Fruit fly (Drosophila melanogaster): Measurements from ENCODE around the gene CG3568.

The CG3568 gene

DNA sequence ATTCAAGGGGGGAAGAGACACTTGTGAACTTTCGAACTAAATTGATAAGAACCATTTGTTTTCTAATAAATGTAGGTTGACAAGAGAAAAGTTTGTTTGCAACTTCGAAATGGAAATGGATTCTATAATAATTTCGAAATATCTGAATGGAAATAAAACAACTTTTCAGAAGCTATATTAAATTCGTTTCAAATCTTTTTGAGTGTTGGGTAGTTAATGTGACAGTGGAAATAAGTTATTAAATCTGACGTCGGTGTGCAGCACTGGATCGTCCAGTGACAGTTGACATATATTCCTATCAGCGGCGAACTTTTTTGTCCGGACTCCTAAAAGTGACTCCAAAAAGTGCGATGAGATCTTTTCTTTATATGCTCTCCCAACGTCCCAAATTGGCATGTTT, at the start of gene CG3568:
Gene CG3568 (plus strand): TSS at position 278 of the 400 bp plus-strand sequence.
- TF ChIP-seq CG10267 (tag; optimal IDR thresholded peaks at IDR 0.05), result peak; percentile 57
- TF ChIP-seq tgo (GFP tag; IDR thresholded peaks at IDR 0.05), result no peak
- TF ChIP-seq CG5953 (GFP tag; IDR thresholded peaks at IDR 0.05), result no peak
- no peak for TF ChIP-seq CG6689 (GFP tag; IDR thresholded peaks at IDR 0.05)
- TF ChIP-seq hth (optimal IDR thresholded peaks at IDR 0.05), result no peak
- peak; percentile 34 for TF ChIP-seq Med (GFP tag)
- TF ChIP-seq stwl (tag; optimal IDR thresholded peaks at IDR 0.05), result peak; percentile 65
- TF ChIP-seq ssp (GFP tag; IDR thresholded peaks at IDR 0.05), result peak; percentile 50; the same call in 1 of the 2 replicates
- TF ChIP-seq sens (GFP tag), result peak; percentile 70
- TF ChIP-seq bsh (GFP tag; optimal IDR thresholded peaks at IDR 0.05), result no peak

DNA sequence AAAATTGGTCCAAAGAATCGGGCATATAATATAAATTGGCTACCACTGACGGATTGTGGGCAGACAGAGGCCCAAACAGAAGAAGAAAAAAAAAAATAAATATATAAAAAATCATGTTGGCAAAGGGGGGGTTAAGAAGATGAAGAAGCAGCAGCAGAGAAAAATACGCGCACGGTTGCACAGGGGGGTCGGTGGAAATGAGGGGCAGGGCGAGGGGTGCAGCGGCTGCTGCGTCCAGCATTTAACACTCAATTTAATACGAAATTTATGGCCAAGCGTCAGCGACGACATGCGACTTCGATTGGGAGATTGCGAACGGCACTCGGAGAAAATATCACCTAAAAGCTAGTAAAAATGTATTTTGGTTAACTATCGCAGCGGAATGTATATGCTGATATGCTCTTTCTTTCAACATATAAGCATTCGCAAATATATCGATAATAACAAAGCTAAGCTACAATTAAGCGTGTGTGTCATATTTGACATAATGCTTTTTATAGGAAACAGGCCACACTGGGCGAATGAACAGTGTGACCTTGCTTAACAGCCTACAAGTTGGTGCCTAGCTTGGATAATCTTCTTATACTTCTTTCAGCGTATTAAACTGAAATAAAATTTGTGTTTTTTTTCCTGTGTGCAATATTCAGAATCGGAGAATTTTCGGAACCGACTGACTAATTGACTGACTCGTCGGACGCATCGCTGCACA, 49.1 kb upstream of the CG3568 start:
- 0 out of 2 replicates have a peak, but pooled peaks have one; percentile 11 for TF ChIP-seq sna (GFP tag; IDR thresholded peaks at IDR 0.05; ENCODE audit: partially characterized antibody)
- TF ChIP-seq Sox102F (GFP tag; optimal IDR thresholded peaks at IDR 0.05), result no peak
- TF ChIP-seq mirr (GFP tag; optimal IDR thresholded peaks at IDR 0.05), result no peak
- TF ChIP-seq Med (GFP tag), result no peak
- 0 out of 3 replicates have a peak, but pooled peaks have one; percentile 22 for TF ChIP-seq CG17361 (GFP tag; IDR thresholded peaks at IDR 0.05)
- TF ChIP-seq CG31441 (GFP tag; IDR thresholded peaks at IDR 0.05), result no peak
- no peak for TF ChIP-seq CG17612 (GFP tag; IDR thresholded peaks at IDR 0.05)
- no peak for TF ChIP-seq dimm (GFP tag; IDR thresholded peaks at IDR 0.05)
- peak; percentile 97 for TF ChIP-seq stwl (tag; optimal IDR thresholded peaks at IDR 0.05)
- no peak for TF ChIP-seq seq (GFP tag; IDR thresholded peaks at IDR 0.05)
- TF ChIP-seq twi (tag; optimal IDR thresholded peaks at IDR 0.05), result no peak
- TF ChIP-seq Oaz (GFP tag; IDR thresholded peaks at IDR 0.05), result no peak
- TF ChIP-seq her (GFP tag; optimal IDR thresholded peaks at IDR 0.05), result no peak
- no peak for TF ChIP-seq mam (GFP tag; optimal IDR thresholded peaks at IDR 0.05)
- TF ChIP-seq CG13123 (GFP tag; optimal IDR thresholded peaks at IDR 0.05), result no peak
- peak; percentile 14 for TF ChIP-seq gem (tag; optimal IDR thresholded peaks at IDR 0.05)
- no peak for TF ChIP-seq NfI (GFP tag; optimal IDR thresholded peaks at IDR 0.05)
- TF ChIP-seq eyg (GFP tag; optimal IDR thresholded peaks at IDR 0.05), result no peak
- TF ChIP-seq PHDP (tag; optimal IDR thresholded peaks at IDR 0.05), result no peak
- TF ChIP-seq ind (GFP tag; optimal IDR thresholded peaks at IDR 0.05), result no peak
- no peak for TF ChIP-seq CG18764 (GFP tag; optimal IDR thresholded peaks at IDR 0.05)
- TF ChIP-seq crol (GFP tag; IDR thresholded peaks at IDR 0.05), result peak; percentile 92
- peak; percentile 10 for TF ChIP-seq Oli (tag; optimal IDR thresholded peaks at IDR 0.05)
- TF ChIP-seq Abd-B (GFP tag; optimal IDR thresholded peaks at IDR 0.05), result peak; percentile 7
- peak; percentile 12 for TF ChIP-seq CG11504 (tag; optimal IDR thresholded peaks at IDR 0.05)
- TF ChIP-seq CG4424 (GFP tag; optimal IDR thresholded peaks at IDR 0.05), result no peak
- TF ChIP-seq CG10209 (GFP tag; optimal IDR thresholded peaks at IDR 0.05), result no peak
- no peak for TF ChIP-seq pros (GFP tag; optimal IDR thresholded peaks at IDR 0.05)
- TF ChIP-seq CG18262 (tag; optimal IDR thresholded peaks at IDR 0.05), result peak; percentile 21
- 0 out of 4 replicates have a peak, but pooled peaks have one; percentile 20 for TF ChIP-seq Dll (GFP tag; IDR thresholded peaks at IDR 0.05; ENCODE audit: partially characterized antibody)
- no peak for TF ChIP-seq bbx (GFP tag; IDR thresholded peaks at IDR 0.05; ENCODE audit: partially characterized antibody)
- peak; percentile 55 for TF ChIP-seq sens (GFP tag)
- no peak for TF ChIP-seq CG10321 (GFP tag; IDR thresholded peaks at IDR 0.05)
- TF ChIP-seq nmo (GFP tag; optimal IDR thresholded peaks at IDR 0.05), result peak; percentile 26
- TF ChIP-seq dpn (GFP tag; optimal IDR thresholded peaks at IDR 0.05), result no peak
